Fruit fly (Drosophila melanogaster) whole organism, embryonic: ENCODE data around the gene CG15449.

Experiments used
- ATbp ChIP-seq: fragments of 200-800 bp; sonication (Bioruptor generic); optimal IDR thresholded peaks from 2 replicates; lab custom pipeline; 2017; ENCODE audit warnings: missing biosample characterization, mild to moderate bottlenecking, missing genetic modification characterization, missing genetic modification reagents
- Antp ChIP-seq: fragments of 200-800 bp; sonication (Bioruptor generic); optimal IDR thresholded peaks from 3 replicates; lab custom pipeline; 2016; ENCODE audit warnings: missing biosample characterization, missing genetic modification characterization
- Awh ChIP-seq: fragments of 200-800 bp; sonication (Bioruptor generic); IDR thresholded peaks from 2 replicates; pipeline ENCODE4, ENCODE4 v1.3.6; 2022; ENCODE audit warnings: missing biosample characterization, missing genetic modification characterization
- CG10147 ChIP-seq: fragments of 200-800 bp; sonication (Bioruptor generic); optimal IDR thresholded peaks from 2 replicates; lab custom pipeline; 2019; ENCODE audit warnings: missing biosample characterization, mild to moderate bottlenecking, missing genetic modification characterization, moderate library complexity
- CG10431 ChIP-seq: fragments of 200-800 bp; sonication (Bioruptor generic); optimal IDR thresholded peaks from 3 replicates; lab custom pipeline; 2018; ENCODE audit warnings: missing biosample characterization, mild to moderate bottlenecking, missing genetic modification characterization
- CG11695 ChIP-seq: fragments of 200-800 bp; sonication (Bioruptor generic); IDR thresholded peaks from 3 replicates; pipeline ENCODE4 v1.3.6; 2022; ENCODE audit warnings: missing biosample characterization, missing genetic modification characterization
- CG12942 ChIP-seq: fragments of 200-800 bp; sonication (Bioruptor generic); optimal IDR thresholded peaks from 3 replicates; lab custom pipeline; 2016; ENCODE audit warnings: missing biosample characterization, missing genetic modification characterization
- CG13424 ChIP-seq: fragments of 200-800 bp; sonication (Bioruptor generic); optimal IDR thresholded peaks from 2 replicates; lab custom pipeline; 2019; ENCODE audit warnings: missing biosample characterization, mild to moderate bottlenecking, missing genetic modification characterization, moderate library complexity
- CG15011 ChIP-seq: fragments of 200-800 bp; sonication (Bioruptor generic); optimal IDR thresholded peaks from 3 replicates; lab custom pipeline; 2018; ENCODE audit warnings: missing biosample characterization, mild to moderate bottlenecking, missing genetic modification characterization
- CG1647 ChIP-seq: fragments of 200-800 bp; sonication (Bioruptor generic); optimal IDR thresholded peaks from 3 replicates; lab custom pipeline; 2016; ENCODE audit warnings: missing biosample characterization, missing genetic modification characterization
- CG3065 ChIP-seq: fragments of 200-800 bp; sonication (Bioruptor generic); optimal IDR thresholded peaks from 2 replicates; lab custom pipeline; 2016; ENCODE audit warnings: missing biosample characterization, missing genetic modification characterization
- CG32767 ChIP-seq: fragments of 200-800 bp; sonication (Bioruptor generic); IDR thresholded peaks from 2 replicates; pipeline ENCODE4 v1.3.6; 2022; ENCODE audit warnings: missing biosample characterization, missing genetic modification characterization
- CG3847 ChIP-seq: fragments of 200-800 bp; sonication (Bioruptor generic); IDR thresholded peaks from 2 replicates; pipeline ENCODE4 v1.3.6; 2022; ENCODE audit warnings: missing biosample characterization, missing genetic modification characterization
- CG5180 ChIP-seq: fragments of 200-800 bp; sonication (Bioruptor generic); optimal IDR thresholded peaks from 3 replicates; lab custom pipeline; 2017; ENCODE audit warnings: missing biosample characterization, missing genetic modification characterization, mild to moderate bottlenecking, moderate library complexity, missing genetic modification reagents
- CG6254 ChIP-seq: fragments of 200-800 bp; sonication (Bioruptor generic); optimal IDR thresholded peaks from 3 replicates; lab custom pipeline; 2017; ENCODE audit warnings: mild to moderate bottlenecking, missing biosample characterization, missing genetic modification reagents, missing genetic modification characterization
- CG6854 ChIP-seq: fragments of 200-800 bp; sonication (Bioruptor generic); optimal IDR thresholded peaks from 3 replicates; lab custom pipeline; 2017; ENCODE audit warnings: missing biosample characterization, mild to moderate bottlenecking, missing genetic modification characterization
- CG7372 ChIP-seq: fragments of 200-800 bp; sonication (Bioruptor generic); IDR thresholded peaks from 2 replicates; pipeline ENCODE4 v1.3.6; 2022; ENCODE audit warnings: missing biosample characterization, missing genetic modification characterization
- CG9876 ChIP-seq: fragments of 200-800 bp; sonication (Bioruptor generic); optimal IDR thresholded peaks from 2 replicates; lab custom pipeline; 2016; ENCODE audit warnings: missing biosample characterization, missing genetic modification characterization
- CHES-1-like ChIP-seq: fragments of 200-800 bp; sonication (Bioruptor generic); optimal IDR thresholded peaks from 2 replicates; lab custom pipeline; 2016; ENCODE audit warnings: missing biosample characterization, missing genetic modification characterization
- Deaf1 ChIP-seq: fragments of 200-800 bp; optimal IDR thresholded peaks from 3 replicates; lab custom pipeline; 2019; ENCODE audit warnings: missing biosample characterization, mild to moderate bottlenecking, missing genetic modification characterization, moderate library complexity
- Doc3 ChIP-seq: fragments of 200-800 bp; sonication (Bioruptor generic); IDR thresholded peaks from 3 replicates; pipeline ENCODE4 v1.3.6; 2022; ENCODE audit warnings: missing biosample characterization, missing genetic modification characterization; ENCODE audit not compliant: partially characterized antibody
- HLH54F ChIP-seq: fragments of 200-800 bp; sonication (Bioruptor generic); optimal IDR thresholded peaks from 3 replicates; lab custom pipeline; 2016; ENCODE audit warnings: missing biosample characterization, missing genetic modification characterization
- Hmr ChIP-seq: fragments of 200-800 bp; sonication (Bioruptor generic); optimal IDR thresholded peaks from 3 replicates; lab custom pipeline; 2017; ENCODE audit warnings: mild to moderate bottlenecking, missing biosample characterization, missing genetic modification reagents, missing genetic modification characterization
- NK7.1 ChIP-seq: fragments of 200-800 bp; sonication (Bioruptor generic); optimal IDR thresholded peaks from 3 replicates; lab custom pipeline; 2016; ENCODE audit warnings: missing biosample characterization, missing genetic modification characterization
- Neu2 ChIP-seq: fragments of 200-800 bp; sonication (Bioruptor generic); optimal IDR thresholded peaks from 3 replicates; lab custom pipeline; 2016; ENCODE audit warnings: missing biosample characterization, missing genetic modification characterization, borderline replicate concordance
- Rfx ChIP-seq: fragments of 200-800 bp; sonication (Bioruptor generic); IDR thresholded peaks from 2 replicates; pipeline ENCODE4 v1.3.6; 2022; ENCODE audit warnings: missing biosample characterization, missing genetic modification characterization
- Spps ChIP-seq: fragments of 200-800 bp; sonication (Bioruptor generic); optimal IDR thresholded peaks from 2 replicates; lab custom pipeline; 2018; ENCODE audit warnings: missing biosample characterization, mild to moderate bottlenecking, missing genetic modification characterization
- aop ChIP-seq: fragments of 200-800 bp; sonication (Bioruptor generic); IDR thresholded peaks from 2 replicates; pipeline ENCODE4 v1.3.6; 2022; ENCODE audit warnings: missing biosample characterization, missing genetic modification characterization
- bbx ChIP-seq: fragments of 200-800 bp; sonication (Bioruptor generic); IDR thresholded peaks from 2 replicates; pipeline ENCODE4 v1.3.6; 2022; ENCODE audit warnings: missing biosample characterization, missing genetic modification characterization; ENCODE audit not compliant: partially characterized antibody
- bsh ChIP-seq, 2 experiments: fragments of 200-800 bp; sonication (Bioruptor generic); optimal IDR thresholded peaks; 2 replicates each; lab custom pipeline; 2017 to 2018; ENCODE audit warnings: mild to moderate bottlenecking in 2 of 2, missing biosample characterization in 2 of 2, missing genetic modification characterization in 2 of 2, moderate library complexity in 1 of 2
- cato ChIP-seq: fragments of 200-800 bp; sonication (Bioruptor generic); optimal IDR thresholded peaks from 2 replicates; lab custom pipeline; 2016; ENCODE audit warnings: missing biosample characterization, missing genetic modification characterization, borderline replicate concordance
- fd102C ChIP-seq: fragments of 200-800 bp; sonication (Bioruptor generic); optimal IDR thresholded peaks from 2 replicates; lab custom pipeline; 2018; ENCODE audit warnings: missing biosample characterization, mild to moderate bottlenecking, missing genetic modification characterization, moderate library complexity
- fd96Cb ChIP-seq: fragments of 200-800 bp; sonication (Bioruptor generic); optimal IDR thresholded peaks from 2 replicates; lab custom pipeline; 2018; ENCODE audit warnings: missing biosample characterization, mild to moderate bottlenecking, missing genetic modification characterization, moderate library complexity
- gem ChIP-seq: fragments of 200-800 bp; sonication (Bioruptor generic); optimal IDR thresholded peaks from 2 replicates; lab custom pipeline; 2019; ENCODE audit warnings: missing biosample characterization, mild to moderate bottlenecking, missing genetic modification characterization, moderate library complexity
- gsb-n ChIP-seq: fragments of 200-800 bp; sonication (Bioruptor generic); optimal IDR thresholded peaks from 3 replicates; lab custom pipeline; 2018; ENCODE audit warnings: missing biosample characterization, mild to moderate bottlenecking, missing genetic modification characterization
- jigr1 ChIP-seq: fragments of 200-800 bp; sonication (Bioruptor generic); IDR thresholded peaks from 3 replicates; pipeline ENCODE4 v1.3.6; 2022; ENCODE audit warnings: missing biosample characterization, missing genetic modification characterization
- lab ChIP-seq: fragments of 200-800 bp; sonication (Bioruptor generic); optimal IDR thresholded peaks from 3 replicates; lab custom pipeline; 2017; ENCODE audit warnings: missing biosample characterization, missing genetic modification characterization, mild to moderate bottlenecking, moderate library complexity, missing genetic modification reagents
- lbe ChIP-seq: fragments of 200-800 bp; sonication (Bioruptor generic); optimal IDR thresholded peaks from 2 replicates; lab custom pipeline; 2016; ENCODE audit warnings: missing biosample characterization, mild to moderate bottlenecking, missing genetic modification characterization
- lmd ChIP-seq: fragments of 200-800 bp; sonication (Bioruptor generic); IDR thresholded peaks from 2 replicates; pipeline ENCODE4 v1.3.6; 2022; ENCODE audit warnings: missing biosample characterization, missing genetic modification characterization
- luna ChIP-seq: fragments of 200-800 bp; sonication (Bioruptor generic); optimal IDR thresholded peaks from 2 replicates; lab custom pipeline; 2016; ENCODE audit warnings: missing biosample characterization, missing genetic modification characterization
- pb ChIP-seq: fragments of 200-800 bp; sonication (Bioruptor generic); optimal IDR thresholded peaks from 3 replicates; lab custom pipeline; 2016; ENCODE audit warnings: missing biosample characterization, missing genetic modification characterization
- pfk ChIP-seq: fragments of 200-800 bp; sonication (Bioruptor generic); optimal IDR thresholded peaks from 2 replicates; lab custom pipeline; 2018; ENCODE audit warnings: missing biosample characterization, mild to moderate bottlenecking, missing genetic modification characterization, moderate library complexity
- prd ChIP-seq, 3 experiments: fragments of >200 bp in 2 of 3; fragments of 200-800 bp in 1 of 3; sonication (Bioruptor generic) in 1 of 3; optimal IDR thresholded peaks in 2 of 3; IDR thresholded peaks in 1 of 3; 2 replicates in 2 of 3; 3 replicates in 1 of 3; pipeline versions ENCODE4 v1.3.6 to Lab custom; 2017 to 2022; ENCODE audit warnings: missing biosample characterization in 1 of 3, missing genetic modification characterization in 1 of 3
- sug ChIP-seq: fragments of 200-800 bp; optimal IDR thresholded peaks from 2 replicates; lab custom pipeline; 2019; ENCODE audit warnings: missing biosample characterization, mild to moderate bottlenecking, missing genetic modification characterization, moderate library complexity
- trem ChIP-seq: fragments of 200-800 bp; optimal IDR thresholded peaks from 3 replicates; lab custom pipeline; 2019; ENCODE audit warnings: missing biosample characterization, mild to moderate bottlenecking, missing genetic modification characterization, moderate library complexity
- tx ChIP-seq: fragments of 200-800 bp; sonication (Bioruptor generic); optimal IDR thresholded peaks from 2 replicates; lab custom pipeline; 2016; ENCODE audit warnings: missing biosample characterization, missing genetic modification characterization
- usp ChIP-seq: fragments of >200 bp; optimal IDR thresholded peaks from 2 replicates; lab custom pipeline; 2017; ENCODE audit warnings: missing biosample characterization, missing genetic modification characterization
- z ChIP-seq: fragments of 200-800 bp; sonication (Bioruptor generic); IDR thresholded peaks from 3 replicates; pipeline ENCODE4 v1.3.6; 2022; ENCODE audit warnings: missing biosample characterization, missing genetic modification characterization

CG15449 gene

DNA sequence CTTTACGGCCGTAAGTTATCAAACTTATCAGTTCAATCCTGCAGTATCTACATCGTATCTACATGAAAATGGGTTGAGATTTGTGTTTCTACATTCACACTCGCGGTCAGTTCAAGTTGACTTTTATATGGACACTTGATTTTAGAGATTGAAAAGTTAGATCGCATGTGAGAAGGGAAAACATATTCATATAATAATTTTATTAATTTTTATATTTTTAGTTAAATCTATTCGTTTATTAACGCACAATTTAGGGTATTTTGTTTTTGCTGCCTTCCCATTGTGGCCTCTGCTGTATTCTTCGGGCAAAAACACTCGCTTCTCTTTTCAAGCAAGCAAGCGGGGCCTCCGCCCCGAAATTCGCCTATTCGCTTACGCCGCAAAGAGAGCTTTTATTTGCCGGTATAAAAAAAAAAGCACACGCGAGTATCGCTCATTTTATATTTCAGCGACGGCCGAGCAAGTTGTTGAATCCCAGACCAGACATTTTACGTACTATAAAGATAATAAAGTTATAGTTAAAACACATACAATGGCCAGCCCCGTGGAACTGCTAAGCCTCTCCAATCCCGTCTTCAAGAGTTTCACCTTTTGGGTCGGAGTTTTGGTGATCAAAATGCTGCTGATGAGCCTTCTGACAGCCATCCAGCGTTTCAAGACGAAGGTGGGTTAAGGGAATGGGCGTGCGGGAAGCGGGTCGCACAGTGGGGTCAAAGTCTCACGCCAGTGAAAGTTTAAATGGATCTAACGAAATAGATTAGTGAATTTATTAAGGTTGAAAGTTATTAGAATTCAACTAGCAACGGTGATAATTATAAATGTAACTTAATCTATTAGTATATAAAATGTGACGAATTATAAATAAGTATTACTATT is 2.5 kb upstream of the CG15449 start (continued):
- TF ChIP-seq Hmr (GFP tag; lab: Kevin White, UChicago) (peak; percentile 92), fd96Cb (peak; percentile 89), Antp (GFP tag; lab: Kevin White, UChicago) (peak; percentile 1), cato (GFP tag; lab: Kevin White, UChicago) (peak; percentile 42), Spps (tag; lab: Kevin White, UChicago) (peak; percentile 78), HLH54F (GFP tag; lab: Kevin White, UChicago) (no peak), CG3065 (GFP tag; lab: Kevin White, UChicago) (peak; percentile 1), CG6854 (GFP tag; lab: Kevin White, UChicago) (peak; percentile 91), CG7372 (GFP tag; lab: Robert Waterston, UW) (peak; percentile 81), CHES-1-like (no peak), lab (GFP tag; lab: Kevin White, UChicago) (peak; percentile 96), lbe (GFP tag; lab: Kevin White, UChicago) (peak; percentile 84), z (GFP tag; lab: Robert Waterston, UW) (no peak), CG11695 (GFP tag; lab: Robert Waterston, UW) (peak; percentile 91), sug (tag; lab: Kevin White, UChicago) (peak; percentile 92), prd (optimal IDR thresholded peaks at IDR 0.05; lab: Kevin White, UChicago) (no peak), prd (GFP tag; IDR thresholded peaks at IDR 0.05; lab: Robert Waterston, UW) (peak; percentile 92), jigr1 (GFP tag; lab: Robert Waterston, UW) (peak; percentile 57; the same call in 2 of the 3 replicates), pb (no peak), ATbp (peak; percentile 87), Rfx (GFP tag; lab: Robert Waterston, UW) (peak; percentile 93), Neu2 (GFP tag; lab: Kevin White, UChicago) (no peak), CG3847 (GFP tag; lab: Robert Waterston, UW) (peak; percentile 85), Doc3 (no peak), CG9876 (GFP tag; lab: Kevin White, UChicago) (no peak), CG10431 (GFP tag; lab: Kevin White, UChicago) (peak; percentile 62), CG15011 (GFP tag; lab: Kevin White, UChicago) (peak; percentile 67), aop (GFP tag; lab: Robert Waterston, UW) (peak; percentile 66; the same call in 1 of the 2 replicates), fd102C (GFP tag; lab: Kevin White, UChicago) (peak; percentile 26), CG10147 (GFP tag; lab: Kevin White, UChicago) (peak; percentile 90), CG12942 (GFP tag; lab: Kevin White, UChicago) (peak; percentile 64), Awh (GFP tag; lab: Robert Waterston, UW) (peak; percentile 87), bsh (GFP tag; optimal IDR thresholded peaks at IDR 0.05; lab: Kevin White, UChicago) (peak; percentile 73 to 94), gsb-n (tag; lab: Kevin White, UChicago) (peak; percentile 90), CG1647 (GFP tag; lab: Kevin White, UChicago) (no peak), gem (tag; lab: Kevin White, UChicago) (peak; percentile 95), CG5180 (GFP tag; lab: Kevin White, UChicago) (peak; percentile 75), CG13424 (tag; lab: Kevin White, UChicago) (peak; percentile 93), pfk (peak; percentile 8), tx (GFP tag; lab: Kevin White, UChicago) (no peak), Deaf1 (tag; lab: Kevin White, UChicago) (peak; percentile 75), NK7.1 (GFP tag; lab: Kevin White, UChicago) (no peak), CG6254 (GFP tag; lab: Kevin White, UChicago) (peak; percentile 83), luna (no peak), trem (tag; lab: Kevin White, UChicago) (peak; percentile 90), usp (GFP tag; lab: Kevin White, UChicago) (no peak), bbx (GFP tag; lab: Robert Waterston, UW) (no peak), lmd (GFP tag; lab: Robert Waterston, UW) (peak; percentile 88), CG32767 (GFP tag; lab: Robert Waterston, UW) (peak; percentile 92)
